Worm (Caenorhabditis elegans) whole organism, L3 larva: ENCODE data around the gene ani-1.

Experiments used
- aly-2 ChIP-seq: fragments of 150-350 bp; optimal IDR thresholded peaks from 2 replicates; lab custom pipeline; 2014; ENCODE audit warnings: missing biosample characterization, missing genetic modification characterization
- ceh-82 ChIP-seq: fragments of 150-350 bp; optimal IDR thresholded peaks from 2 replicates; lab custom pipeline; 2014; ENCODE audit warnings: missing biosample characterization, missing genetic modification characterization
- egl-27 ChIP-seq: sonication (generic microtip); optimal IDR thresholded peaks from 4 replicates; lab custom pipeline; 2017; ENCODE audit warnings: missing biosample characterization, missing genetic modification reagents, missing genetic modification characterization
- mdl-1 ChIP-seq: fragments of 150-350 bp; optimal IDR thresholded peaks from 2 replicates; lab custom pipeline; 2014; ENCODE audit warnings: missing biosample characterization, missing genetic modification characterization
- nhr-77 ChIP-seq: fragments of 150-350 bp; optimal IDR thresholded peaks from 2 replicates; lab custom pipeline; 2014; ENCODE audit warnings: missing biosample characterization, missing genetic modification characterization
- snpc-4 ChIP-seq: fragments of 150-350 bp; optimal IDR thresholded peaks from 2 replicates; lab custom pipeline; 2014; ENCODE audit warnings: missing biosample characterization, missing genetic modification characterization
- tbx-2 ChIP-seq: sonication (generic microtip); optimal IDR thresholded peaks from 2 replicates; lab custom pipeline; 2016; ENCODE audit warnings: mild to moderate bottlenecking, missing genetic modification characterization, missing compliant biosample characterization
- ztf-4 ChIP-seq: fragments of 150-350 bp; optimal IDR thresholded peaks from 2 replicates; lab custom pipeline; 2014; ENCODE audit warnings: missing biosample characterization, missing genetic modification characterization

DNA sequence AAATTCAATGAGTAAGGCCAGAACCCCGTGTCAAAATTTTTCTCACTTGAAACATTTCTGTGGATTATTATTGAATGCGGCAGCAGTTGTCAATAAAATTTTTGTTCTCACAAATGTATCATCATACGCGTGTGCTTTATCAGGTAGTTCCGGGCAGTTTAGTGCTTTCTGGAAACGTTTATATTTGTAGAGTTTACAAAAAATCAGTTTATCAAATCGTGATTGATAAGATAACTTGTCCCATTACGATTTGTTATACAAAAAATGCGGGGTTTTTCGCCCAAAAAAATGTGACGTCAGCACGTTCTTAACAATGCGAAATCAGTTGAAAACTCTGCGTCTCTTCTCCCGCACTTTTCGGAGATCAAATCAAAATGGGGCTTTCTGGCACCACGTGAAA lies 8.0 kb downstream of the ani-1 start:
- no peak for TF ChIP-seq ceh-82 (tag; lab: Kevin White, UChicago)
- no peak for TF ChIP-seq mdl-1 (tag; lab: Kevin White, UChicago)
- no peak for TF ChIP-seq nhr-77
- TF ChIP-seq ztf-4 = no peak
- TF ChIP-seq snpc-4 = no peak
- no peak for TF ChIP-seq egl-27 (tag; lab: Kevin White, UChicago)
- no peak for TF ChIP-seq tbx-2 (tag; lab: Kevin White, UChicago)
- no peak for TF ChIP-seq aly-2 (tag; lab: Kevin White, UChicago)
